Worm (Caenorhabditis elegans) whole organism, young adult: ENCODE data around the gene math-38.
"Not testable (repeated sequence)": the region's sequence is repeated elsewhere in the genome, so short reads cannot be mapped to it uniquely, and the experiment has no call there.

ENCODE experiments used
- madf-8 ChIP-seq: fragments of 200-800 bp; sonication (Bioruptor generic); conservative IDR thresholded peaks from 2 replicates; pipeline ENCODE4 v1.3.6; 2022; ENCODE audit warnings: missing genetic modification reagents, missing genetic modification characterization, missing compliant biosample characterization
- rec-8 ChIP-seq, 2 experiments: sonication (generic microtip); optimal IDR thresholded peaks; 2 replicates each; lab custom pipeline; 2016; ENCODE audit warnings: mild to moderate bottlenecking in 2 of 2, missing genetic modification characterization in 2 of 2, missing genetic modification reagents in 2 of 2, missing genotype in 2 of 2, missing biosample characterization in 1 of 2, missing compliant biosample characterization in 1 of 2, moderate library complexity in 1 of 2

DNA sequence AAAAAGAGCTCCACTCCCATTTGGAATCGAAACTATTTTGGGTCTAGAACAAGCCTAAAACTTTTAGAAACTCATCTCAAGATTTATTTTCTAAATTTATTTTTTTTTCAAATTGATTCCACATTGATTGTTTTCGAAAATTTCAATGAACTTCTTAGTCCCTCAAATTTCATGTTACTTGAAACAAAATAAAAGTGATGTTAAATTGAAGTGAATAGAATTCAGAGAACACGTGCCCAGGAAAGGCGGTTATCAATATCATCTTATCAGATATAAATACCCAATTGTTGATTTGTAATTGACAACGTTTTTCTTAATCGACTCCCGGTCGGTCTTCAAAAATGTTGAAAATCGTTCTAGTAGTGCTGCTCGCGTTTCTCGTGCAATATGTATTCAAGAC lies 39.2 kb downstream of the math-38 start, which contains the start of gene poml-4:
- TF ChIP-seq madf-8 (GFP tag; lab: Robert Waterston, UW); rec-8 (tag; optimal IDR thresholded peaks at IDR 0.05; lab: Kevin White, UChicago): not testable (repeated sequence)
